Worm (Caenorhabditis elegans) whole organism, L4/young adult: ENCODE measurements around the gene C09G9.8.

Experiments
- W03F9.2 ChIP-seq: fragments of 150-350 bp; optimal IDR thresholded peaks from 2 replicates; lab custom pipeline; 2014; ENCODE audit warnings: missing biosample characterization, missing genetic modification characterization
- dao-5 ChIP-seq: sonication (generic microtip); optimal IDR thresholded peaks from 2 replicates; lab custom pipeline; 2016; ENCODE audit warnings: missing genotype, missing genetic modification characterization, moderate library complexity, missing compliant biosample characterization
- him-1 ChIP-seq: sonication (generic microtip); optimal IDR thresholded peaks from 2 replicates; lab custom pipeline; 2016; ENCODE audit warnings: missing genotype, missing genetic modification reagents, missing genetic modification characterization, missing compliant biosample characterization

Gene C09G9.8

ce11 chrIV:8881181-8881580 is at the start of gene C09G9.8:
TSS of gene C09G9.8 (plus strand) at chrIV:8881481.
- TF ChIP-seq dao-5 (tag; lab: Kevin White, UChicago): no peak
- TF ChIP-seq him-1: no peak

ce11 chrIV:8840161-8840765 is 41.0 kb upstream of the C09G9.8 start, which contains the start of the genes T28C6.11 and T11B7.1:
TSS of gene T28C6.11 (minus strand) at chrIV:8840261.
TSS of gene T11B7.1 (plus strand) at chrIV:8840715.
- TF ChIP-seq dao-5 (tag; lab: Kevin White, UChicago): no peak

- TF ChIP-seq him-1: no peak
- TF ChIP-seq dao-5 (tag; lab: Kevin White, UChicago): no peak
- TF ChIP-seq W03F9.2 (tag; lab: Kevin White, UChicago): no peak
Measured at ce11 chrIV:8844457-8844856, 36.8 kb upstream of the C09G9.8 start, which contains the start of gene T11B7.2. TSS of gene T11B7.2 (minus strand) at chrIV:8844557.

- TF ChIP-seq dao-5 (tag; lab: Kevin White, UChicago) (no peak), W03F9.2 (tag; lab: Kevin White, UChicago) (no peak), him-1 (no peak)
Measured at ce11 chrIV:8845922-8846321, 35.4 kb upstream of the C09G9.8 start.

- no peak for TF ChIP-seq dao-5 (tag; lab: Kevin White, UChicago)
- no peak for TF ChIP-seq W03F9.2 (tag; lab: Kevin White, UChicago)
- TF ChIP-seq him-1: no peak
Measured at ce11 chrIV:8847918-8848317, 33.4 kb upstream of the C09G9.8 start, which contains the start of gene col-118. TSS of gene col-118 (plus strand) at chrIV:8848218.

ce11 chrIV:8848983-8849382 is 32.3 kb upstream of the C09G9.8 start:
- TF ChIP-seq W03F9.2 (tag; lab: Kevin White, UChicago) (no peak), dao-5 (tag; lab: Kevin White, UChicago) (no peak), him-1 (no peak)

- TF ChIP-seq W03F9.2 (tag; lab: Kevin White, UChicago) (no peak), dao-5 (tag; lab: Kevin White, UChicago) (no peak)
Measured at ce11 chrIV:8850807-8851206, 30.5 kb upstream of the C09G9.8 start.

- no peak for TF ChIP-seq dao-5 (tag; lab: Kevin White, UChicago)
- no peak for TF ChIP-seq W03F9.2 (tag; lab: Kevin White, UChicago)
- no peak for TF ChIP-seq him-1
Measured at ce11 chrIV:8852194-8852593, 29.1 kb upstream of the C09G9.8 start, which contains the start of gene alp-1. TSS of gene alp-1 (plus strand) at chrIV:8852494.

ce11 chrIV:8853301-8853700 is 28.0 kb upstream of the C09G9.8 start:
- TF ChIP-seq dao-5 (tag; lab: Kevin White, UChicago) (no peak), W03F9.2 (tag; lab: Kevin White, UChicago) (no peak), him-1 (no peak)

- TF ChIP-seq dao-5 (tag; lab: Kevin White, UChicago) (no peak), him-1 (no peak), W03F9.2 (tag; lab: Kevin White, UChicago) (no peak)
Measured at ce11 chrIV:8855963-8856362, 25.3 kb upstream of the C09G9.8 start, which contains the start of gene T11B7.5. TSS of gene T11B7.5 (minus strand) at chrIV:8856063.

ce11 chrIV:8864672-8865071 is 16.6 kb upstream of the C09G9.8 start:
- no peak for TF ChIP-seq W03F9.2 (tag; lab: Kevin White, UChicago)
- no peak for TF ChIP-seq him-1
- no peak for TF ChIP-seq dao-5 (tag; lab: Kevin White, UChicago)

- TF ChIP-seq W03F9.2 (tag; lab: Kevin White, UChicago): no peak
- no peak for TF ChIP-seq him-1
- TF ChIP-seq dao-5 (tag; lab: Kevin White, UChicago): no peak
Measured at ce11 chrIV:8865343-8865742, 15.9 kb upstream of the C09G9.8 start, which contains the start of gene C09G9.1. TSS of gene C09G9.1 (minus strand) at chrIV:8865485.

- TF ChIP-seq him-1 (no peak), dao-5 (tag; lab: Kevin White, UChicago) (no peak), W03F9.2 (tag; lab: Kevin White, UChicago) (peak; percentile 74)
Measured at ce11 chrIV:8866092-8866491, 15.2 kb upstream of the C09G9.8 start.

- no peak for TF ChIP-seq W03F9.2 (tag; lab: Kevin White, UChicago)
- no peak for TF ChIP-seq him-1
- TF ChIP-seq dao-5 (tag; lab: Kevin White, UChicago): no peak
Measured at ce11 chrIV:8867562-8867961, 13.7 kb upstream of the C09G9.8 start.

ce11 chrIV:8869624-8870023 is 11.7 kb upstream of the C09G9.8 start, which contains the start of gene npp-23:
TSS of gene npp-23 (minus strand) at chrIV:8869679.
- no peak for TF ChIP-seq him-1
- no peak for TF ChIP-seq W03F9.2 (tag; lab: Kevin White, UChicago)
- TF ChIP-seq dao-5 (tag; lab: Kevin White, UChicago): no peak
